Fruit fly (Drosophila melanogaster): ENCODE measurements around the gene Naa40.
A peak's percentile ranks its signal among the peaks of the same experiment; 100 is the strongest.

The Naa40 gene

dm6 chr3R:29716782-29717317, 7.9 kb downstream of the Naa40 start, which contains the start of gene Obp99b (continued):
- TF ChIP-seq Abd-B (GFP tag; optimal IDR thresholded peaks at IDR 0.05) (no peak), CG4730 (GFP tag; IDR thresholded peaks at IDR 0.05) (peak; percentile 79), CG18262 (tag; optimal IDR thresholded peaks at IDR 0.05) (peak; percentile 62), CG3726 (GFP tag; IDR thresholded peaks at IDR 0.05) (no peak), CG4617 (GFP tag; optimal IDR thresholded peaks at IDR 0.05; ENCODE audit: borderline replicate concordance) (peak; percentile 27), hkb (optimal IDR thresholded peaks at IDR 0.05) (no peak), hkb (GFP tag; IDR thresholded peaks at IDR 0.05) (peak; percentile 78), ci (GFP tag; IDR thresholded peaks at IDR 0.05) (peak; percentile 96), MBD-R2 (GFP tag; IDR thresholded peaks at IDR 0.05) (0 out of 2 replicates have a peak, but pooled peaks have one; percentile 18), CG7372 (GFP tag; IDR thresholded peaks at IDR 0.05) (peak; percentile 60; the same call in 1 of the 2 replicates), CG7357 (GFP tag; IDR thresholded peaks at IDR 0.05) (peak; percentile 55; the same call in 1 of the 3 replicates), fd102C (GFP tag; optimal IDR thresholded peaks at IDR 0.05) (peak; percentile 73), bab2 (GFP tag; optimal IDR thresholded peaks at IDR 0.05) (peak; percentile 56), ems (GFP tag; optimal IDR thresholded peaks at IDR 0.05) (peak; percentile 64), CG5953 (GFP tag; IDR thresholded peaks at IDR 0.05) (peak; percentile 74; the same call in 1 of the 2 replicates), CG5245 (GFP tag; optimal IDR thresholded peaks at IDR 0.05) (peak; percentile 91), CG10274 (GFP tag; optimal IDR thresholded peaks at IDR 0.05) (peak; percentile 72), CG18599 (GFP tag; optimal IDR thresholded peaks at IDR 0.05) (peak; percentile 44), ERR (GFP tag; optimal IDR thresholded peaks at IDR 0.05) (peak; percentile 12), CG33557 (GFP tag; optimal IDR thresholded peaks at IDR 0.05) (peak; percentile 77), stwl (tag; optimal IDR thresholded peaks at IDR 0.05) (peak; percentile 32), CG6689 (GFP tag; IDR thresholded peaks at IDR 0.05) (peak; percentile 76), Hsf (GFP tag; optimal IDR thresholded peaks at IDR 0.05) (peak; percentile 84), stc (GFP tag; IDR thresholded peaks at IDR 0.05) (peak; percentile 77), CG3407 (GFP tag; optimal IDR thresholded peaks at IDR 0.05) (peak; percentile 76), CG12659 (GFP tag; optimal IDR thresholded peaks at IDR 0.05) (peak; percentile 49), br (optimal IDR thresholded peaks at IDR 0.05) (no peak), lmd (GFP tag; IDR thresholded peaks at IDR 0.05) (peak; percentile 65), tll (GFP tag; optimal IDR thresholded peaks at IDR 0.05) (no peak), tna (GFP tag; IDR thresholded peaks at IDR 0.05; ENCODE audit: partially characterized antibody) (no peak), CG15073 (GFP tag; optimal IDR thresholded peaks at IDR 0.05) (no peak), CG13296 (GFP tag; optimal IDR thresholded peaks at IDR 0.05) (peak; percentile 75), Atf3 (GFP tag; optimal IDR thresholded peaks at IDR 0.05) (peak; percentile 82), ash1 (GFP tag; optimal IDR thresholded peaks at IDR 0.05) (no peak), cwo (GFP tag; optimal IDR thresholded peaks at IDR 0.05) (no peak), CG2202 (tag; optimal IDR thresholded peaks at IDR 0.05) (peak; percentile 71)

DNA sequence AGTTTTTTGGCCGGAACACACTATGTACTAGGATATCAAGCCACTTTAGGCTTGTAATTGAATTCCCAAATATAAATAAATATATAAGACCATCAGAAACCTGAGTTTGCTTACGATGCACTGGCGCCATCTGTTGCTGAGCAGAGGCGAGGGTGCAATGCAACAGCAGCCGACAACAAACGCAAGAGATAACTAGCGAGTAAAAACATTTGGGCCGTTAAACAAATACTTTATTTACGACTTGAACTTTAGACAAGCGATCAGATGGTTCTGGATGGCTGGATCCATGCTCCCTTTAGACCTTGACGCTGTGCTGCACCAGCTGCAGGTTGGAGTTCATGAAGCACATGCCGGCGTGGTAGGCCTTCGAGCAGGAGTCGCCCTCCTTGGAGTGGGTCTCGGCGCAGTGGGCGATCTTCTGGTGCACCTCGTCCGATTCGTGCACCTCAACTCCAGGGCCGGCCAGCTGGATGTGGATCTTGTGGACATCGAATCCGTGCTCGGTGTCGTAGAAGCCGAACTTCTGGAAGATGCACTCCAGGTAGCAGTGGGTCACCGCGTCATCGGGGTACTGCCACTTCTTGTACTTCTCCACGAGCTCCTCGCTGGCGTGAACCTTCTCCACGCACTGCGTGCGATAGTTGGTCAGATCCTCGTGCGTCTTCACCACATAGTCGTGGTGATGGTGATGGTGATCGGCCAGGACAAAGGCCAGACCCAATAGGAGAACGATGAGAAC, 8.5 kb downstream of the Naa40 start:
- TF ChIP-seq Lpt (GFP tag; optimal IDR thresholded peaks at IDR 0.05) = peak; percentile 93
- no peak for TF ChIP-seq CG17568 (GFP tag; optimal IDR thresholded peaks at IDR 0.05)
- TF ChIP-seq Adf1 (GFP tag; IDR thresholded peaks at IDR 0.05) = no peak
- TF ChIP-seq ham (GFP tag; IDR thresholded peaks at IDR 0.05) = no peak
- no peak for TF ChIP-seq Hand (GFP tag; optimal IDR thresholded peaks at IDR 0.05)
- TF ChIP-seq CG10366 (GFP tag; IDR thresholded peaks at IDR 0.05) = no peak
- peak; percentile 20; the same call in 1 of the 2 replicates for TF ChIP-seq CG32532 (GFP tag; IDR thresholded peaks at IDR 0.05)
- peak; percentile 15 for TF ChIP-seq CG12219 (GFP tag; optimal IDR thresholded peaks at IDR 0.05)
- TF ChIP-seq dati (GFP tag; IDR thresholded peaks at IDR 0.05) = no peak
- TF ChIP-seq D19B (GFP tag; optimal IDR thresholded peaks at IDR 0.05) = no peak
- no peak for TF ChIP-seq Doc3 (GFP tag; IDR thresholded peaks at IDR 0.05; ENCODE audit: partially characterized antibody)
- no peak for TF ChIP-seq unpg (GFP tag; optimal IDR thresholded peaks at IDR 0.05)
- no peak for TF ChIP-seq CG2202 (tag; optimal IDR thresholded peaks at IDR 0.05)
- TF ChIP-seq CG1603 (tag; optimal IDR thresholded peaks at IDR 0.05) = no peak
- peak; percentile 3 for TF ChIP-seq CG6254 (GFP tag; optimal IDR thresholded peaks at IDR 0.05)
- no peak for TF ChIP-seq knrl (GFP tag; IDR thresholded peaks at IDR 0.05; ENCODE audit: partially characterized antibody)
